Worm (Caenorhabditis elegans) whole organism, early embryonic: ENCODE data around the gene F43H9.4.

Source experiments
- ama-1 ChIP-seq: fragments of 150-350 bp; optimal IDR thresholded peaks from 2 replicates; lab custom pipeline; 2014
- ceh-13 ChIP-seq: fragments of 200-800 bp; sonication (Bioruptor generic); optimal IDR thresholded peaks from 2 replicates; lab custom pipeline; 2018; ENCODE audit warnings: mild to moderate bottlenecking, missing genetic modification characterization, missing compliant biosample characterization

ce11 chrV:7983381-7984052 lies 43.0 kb upstream of the F43H9.4 start, which contains the start of the genes natb-1 and abhd-12:
- no peak for TF ChIP-seq ceh-13 (GFP tag; lab: Kevin White, UChicago)
- no peak for TF ChIP-seq ama-1
